Fruit fly (Drosophila melanogaster): ENCODE data around the gene betaTub97EF.

DNA sequence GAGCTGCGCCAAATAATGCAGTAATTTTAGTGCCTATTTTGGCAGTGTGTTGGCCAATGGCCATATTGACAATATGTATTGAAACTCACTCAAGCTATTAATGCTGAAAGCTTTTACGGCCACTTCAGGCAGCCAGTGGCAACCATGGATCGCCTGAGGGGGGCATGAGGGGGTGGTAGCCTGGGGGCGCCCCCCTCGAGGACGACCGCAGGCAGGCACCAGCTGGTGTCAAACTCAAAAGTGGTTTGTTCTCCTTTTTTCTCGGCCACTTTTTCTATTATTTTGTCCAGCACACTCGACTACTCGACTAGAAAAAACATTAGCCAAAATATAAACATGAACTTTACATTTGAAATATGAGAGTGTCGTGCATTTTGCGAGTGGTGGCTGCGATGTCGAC is 31.6 kb upstream of the betaTub97EF start:
- TF ChIP-seq psq (optimal IDR thresholded peaks at IDR 0.05) (no peak), Myc (optimal IDR thresholded peaks at IDR 0.05) (no peak)

Data from Kc167 (cell line).